Worm (Caenorhabditis elegans) whole organism, late embryonic: ENCODE measurements around the gene sre-13.

Source experiments
- C08G9.2 ChIP-seq: sonication (generic microtip); optimal IDR thresholded peaks from 2 replicates; lab custom pipeline; 2016; ENCODE audit warnings: mild to moderate bottlenecking, missing genetic modification characterization, moderate library complexity, missing compliant biosample characterization
- C38D4.7 ChIP-seq: fragments of 200-800 bp; sonication (Bioruptor generic); optimal IDR thresholded peaks from 2 replicates; lab custom pipeline; 2018; ENCODE audit warnings: mild to moderate bottlenecking, missing genetic modification characterization, moderate library complexity, missing compliant biosample characterization
- K02D7.2 ChIP-seq: sonication (generic microtip); optimal IDR thresholded peaks from 2 replicates; lab custom pipeline; 2017; ENCODE audit warnings: mild to moderate bottlenecking, missing genetic modification characterization, missing compliant biosample characterization
- T23F11.4 ChIP-seq: fragments of 200-800 bp; sonication (Bioruptor generic); optimal IDR thresholded peaks from 2 replicates; lab custom pipeline; 2018; ENCODE audit warnings: mild to moderate bottlenecking, missing genetic modification characterization, missing compliant biosample characterization
- ahr-1 ChIP-seq: sonication (generic microtip); optimal IDR thresholded peaks from 2 replicates; lab custom pipeline; 2016; ENCODE audit warnings: missing genetic modification characterization, missing compliant biosample characterization
- ceh-19 ChIP-seq: fragments of 200-800 bp; sonication (Bioruptor generic); optimal IDR thresholded peaks from 2 replicates; lab custom pipeline; 2018; ENCODE audit warnings: mild to moderate bottlenecking, missing genetic modification characterization, missing compliant biosample characterization
- ceh-30 ChIP-seq: fragments of 150-350 bp; optimal IDR thresholded peaks from 2 replicates; lab custom pipeline; 2014; ENCODE audit warnings: missing biosample characterization, missing genetic modification characterization
- ceh-31 ChIP-seq: sonication (generic microtip); optimal IDR thresholded peaks from 2 replicates; lab custom pipeline; 2016; ENCODE audit warnings: missing genetic modification characterization, missing compliant biosample characterization
- ceh-48 ChIP-seq: sonication (generic microtip); optimal IDR thresholded peaks from 2 replicates; lab custom pipeline; 2016; ENCODE audit warnings: missing genetic modification characterization, inconsistent platforms, missing compliant biosample characterization
- ceh-6 ChIP-seq: fragments of 200-800 bp; sonication (Bioruptor generic); optimal IDR thresholded peaks from 2 replicates; lab custom pipeline; 2018; ENCODE audit warnings: mild to moderate bottlenecking, missing genetic modification characterization, missing compliant biosample characterization
- che-1 ChIP-seq: sonication (generic microtip); optimal IDR thresholded peaks from 2 replicates; lab custom pipeline; 2016; ENCODE audit warnings: mild to moderate bottlenecking, missing genetic modification characterization, missing compliant biosample characterization
- dmd-4 ChIP-seq: sonication (generic microtip); optimal IDR thresholded peaks from 2 replicates; lab custom pipeline; 2016; ENCODE audit warnings: borderline replicate concordance, missing genetic modification characterization, missing compliant biosample characterization
- dve-1 ChIP-seq: sonication (generic microtip); optimal IDR thresholded peaks from 2 replicates; lab custom pipeline; 2017; ENCODE audit warnings: antibody characterized with exemption, mild to moderate bottlenecking, missing genetic modification characterization, missing compliant biosample characterization
- elt-2 ChIP-seq: sonication (generic microtip); optimal IDR thresholded peaks from 2 replicates; lab custom pipeline; 2016; ENCODE audit warnings: missing genetic modification reagents, missing genetic modification characterization, missing compliant biosample characterization
- elt-4 ChIP-seq: sonication (generic microtip); optimal IDR thresholded peaks from 2 replicates; lab custom pipeline; 2016; ENCODE audit warnings: missing genetic modification characterization, missing compliant biosample characterization
- ets-4 ChIP-seq: sonication (generic microtip); optimal IDR thresholded peaks from 2 replicates; lab custom pipeline; 2016; ENCODE audit warnings: missing genetic modification characterization, missing compliant biosample characterization
- fax-1 ChIP-seq: sonication (generic microtip); optimal IDR thresholded peaks from 2 replicates; lab custom pipeline; 2016; ENCODE audit warnings: missing genotype, missing genetic modification characterization, missing compliant biosample characterization
- fkh-10 ChIP-seq: fragments of 150-350 bp; optimal IDR thresholded peaks from 2 replicates; lab custom pipeline; 2014; ENCODE audit warnings: missing biosample characterization, missing genetic modification reagents, missing genetic modification characterization
- fkh-6 ChIP-seq: sonication (generic microtip); optimal IDR thresholded peaks from 2 replicates; lab custom pipeline; 2016; ENCODE audit warnings: missing genetic modification characterization, missing compliant biosample characterization
- gmeb-2 ChIP-seq: sonication (generic microtip); optimal IDR thresholded peaks from 2 replicates; lab custom pipeline; 2016; ENCODE audit warnings: missing genetic modification characterization, inconsistent platforms, missing compliant biosample characterization
- hlh-13 ChIP-seq: fragments of 200-800 bp; sonication (Bioruptor generic); optimal IDR thresholded peaks from 2 replicates; lab custom pipeline; 2018; ENCODE audit warnings: mild to moderate bottlenecking, missing genetic modification characterization, missing compliant biosample characterization
- hlh-15 ChIP-seq: sonication (generic microtip); optimal IDR thresholded peaks from 2 replicates; lab custom pipeline; 2016; ENCODE audit warnings: missing genetic modification characterization, missing compliant biosample characterization
- hlh-30 ChIP-seq: sonication (generic microtip); optimal IDR thresholded peaks from 2 replicates; lab custom pipeline; 2017; ENCODE audit warnings: antibody characterized with exemption, missing genetic modification characterization, missing compliant biosample characterization; ENCODE audit not compliant: insufficient read depth
- hlh-8 ChIP-seq: sonication (generic microtip); optimal IDR thresholded peaks from 2 replicates; lab custom pipeline; 2016; ENCODE audit warnings: missing genotype, missing genetic modification characterization, missing compliant biosample characterization
- lin-11 ChIP-seq: fragments of 200-800 bp; sonication (Bioruptor generic); optimal IDR thresholded peaks from 2 replicates; lab custom pipeline; 2018; ENCODE audit warnings: mild to moderate bottlenecking, missing genetic modification characterization, missing compliant biosample characterization
- madf-2 ChIP-seq: sonication (generic microtip); optimal IDR thresholded peaks from 2 replicates; lab custom pipeline; 2017; ENCODE audit warnings: missing genetic modification characterization, missing compliant biosample characterization
- nhr-11 ChIP-seq: fragments of 150-350 bp; optimal IDR thresholded peaks from 2 replicates; lab custom pipeline; 2014; ENCODE audit warnings: missing biosample characterization, missing genetic modification characterization
- nhr-232 ChIP-seq: sonication (generic microtip); optimal IDR thresholded peaks from 2 replicates; lab custom pipeline; 2016; ENCODE audit warnings: missing genetic modification characterization, missing compliant biosample characterization
- npax-4 ChIP-seq: sonication (generic microtip); optimal IDR thresholded peaks from 2 replicates; lab custom pipeline; 2016; ENCODE audit warnings: missing genetic modification characterization, missing compliant biosample characterization
- pax-1 ChIP-seq: fragments of 150-350 bp; optimal IDR thresholded peaks from 2 replicates; lab custom pipeline; 2014; ENCODE audit warnings: missing biosample characterization, missing genetic modification characterization
- pqm-1 ChIP-seq: sonication (generic microtip); optimal IDR thresholded peaks from 2 replicates; lab custom pipeline; 2016; ENCODE audit warnings: missing genetic modification characterization, missing compliant biosample characterization
- ref-2 ChIP-seq: sonication (generic microtip); optimal IDR thresholded peaks from 2 replicates; lab custom pipeline; 2016; ENCODE audit warnings: missing genetic modification characterization, missing compliant biosample characterization
- rnt-1 ChIP-seq: sonication (generic microtip); optimal IDR thresholded peaks from 2 replicates; lab custom pipeline; 2016; ENCODE audit warnings: missing genetic modification characterization, missing compliant biosample characterization
- sox-2 ChIP-seq: fragments of 200-800 bp; sonication (Bioruptor generic); IDR thresholded peaks from 2 replicates; pipeline ENCODE4 v1.3.6; 2022; ENCODE audit warnings: missing genetic modification reagents, missing genetic modification characterization, missing compliant biosample characterization
- syd-9 ChIP-seq: sonication (generic microtip); optimal IDR thresholded peaks from 2 replicates; lab custom pipeline; 2016; ENCODE audit warnings: mild to moderate bottlenecking, missing genetic modification characterization, moderate library complexity, missing compliant biosample characterization
- tbx-2 ChIP-seq: sonication (generic microtip); optimal IDR thresholded peaks from 2 replicates; lab custom pipeline; 2016; ENCODE audit warnings: missing genetic modification characterization, missing compliant biosample characterization
- ttx-3 ChIP-seq: sonication (generic microtip); optimal IDR thresholded peaks from 2 replicates; lab custom pipeline; 2016; ENCODE audit warnings: missing genetic modification reagents, missing genetic modification characterization, missing compliant biosample characterization
- unc-3 ChIP-seq, 2 experiments: fragments of 200-800 bp in 1 of 2; sonication (Bioruptor generic) in 1 of 2; sonication (generic microtip) in 1 of 2; conservative IDR thresholded peaks in 1 of 2; optimal IDR thresholded peaks in 1 of 2; 2 replicates each; pipeline versions ENCODE4 v1.3.6 to Lab custom; 2016 to 2022; ENCODE audit warnings: missing compliant biosample characterization in 2 of 2, missing genetic modification characterization in 2 of 2, missing genetic modification reagents in 1 of 2
- unc-42 ChIP-seq: sonication (generic microtip); optimal IDR thresholded peaks from 2 replicates; lab custom pipeline; 2016; ENCODE audit warnings: missing genotype, missing genetic modification characterization, missing compliant biosample characterization
- unc-55 ChIP-seq: sonication (generic microtip); optimal IDR thresholded peaks from 2 replicates; lab custom pipeline; 2017; ENCODE audit warnings: missing biosample characterization, missing genetic modification reagents, missing genetic modification characterization
- unc-86 ChIP-seq: sonication (generic microtip); optimal IDR thresholded peaks from 2 replicates; lab custom pipeline; 2016; ENCODE audit warnings: missing genetic modification characterization, missing compliant biosample characterization
- zip-5 ChIP-seq: sonication (generic microtip); optimal IDR thresholded peaks from 2 replicates; lab custom pipeline; 2016; ENCODE audit warnings: missing genetic modification characterization, missing compliant biosample characterization
- ztf-16 ChIP-seq: sonication (generic microtip); optimal IDR thresholded peaks from 2 replicates; lab custom pipeline; 2017; ENCODE audit warnings: missing genetic modification characterization, missing compliant biosample characterization

sre-13 gene

ce11 chrII:14605479-14605878 lies 31.2 kb downstream of the sre-13 start, which contains the start of gene F19H8.2:
Gene F19H8.2, minus strand, starts transcription at chrII:14605869.
- TF ChIP-seq rnt-1 (tag; lab: Kevin White, UChicago) (no peak), K02D7.2 (tag; lab: Kevin White, UChicago) (no peak), C08G9.2 (no peak), che-1 (tag; lab: Kevin White, UChicago) (no peak), nhr-232 (tag; lab: Kevin White, UChicago) (no peak), fax-1 (tag; lab: Kevin White, UChicago) (no peak), madf-2 (tag; lab: Kevin White, UChicago) (no peak), tbx-2 (tag; lab: Kevin White, UChicago) (no peak), dve-1 (no peak), hlh-30 (tag; lab: Kevin White, UChicago) (no peak), ceh-6 (GFP tag; lab: Kevin White, UChicago) (no peak), hlh-13 (GFP tag; lab: Kevin White, UChicago) (no peak), dmd-4 (tag; lab: Kevin White, UChicago) (no peak), ets-4 (tag; lab: Kevin White, UChicago) (no peak), ttx-3 (tag; lab: Kevin White, UChicago) (no peak), hlh-8 (tag; lab: Kevin White, UChicago) (no peak)

- TF ChIP-seq unc-55 (no peak), ztf-16 (no peak), ceh-31 (no peak), unc-86 (tag; lab: Kevin White, UChicago) (no peak), fax-1 (tag; lab: Kevin White, UChicago) (no peak), ttx-3 (tag; lab: Kevin White, UChicago) (no peak), ref-2 (tag; lab: Kevin White, UChicago) (no peak), pax-1 (no peak), lin-11 (tag; lab: Kevin White, UChicago) (no peak), hlh-15 (tag; lab: Kevin White, UChicago) (no peak), ceh-6 (GFP tag; lab: Kevin White, UChicago) (no peak), zip-5 (no peak), elt-2 (tag; lab: Kevin White, UChicago) (no peak), hlh-13 (GFP tag; lab: Kevin White, UChicago) (no peak), syd-9 (tag; lab: Kevin White, UChicago) (no peak), madf-2 (tag; lab: Kevin White, UChicago) (no peak), T23F11.4 (GFP tag; lab: Kevin White, UChicago) (no peak)
Observed at ce11 chrII:14605026-14605425, 31.6 kb downstream of the sre-13 start.

ce11 chrII:14604261-14604660 lies 32.4 kb downstream of the sre-13 start:
- TF ChIP-seq dve-1 (no peak), fkh-6 (tag; lab: Kevin White, UChicago) (no peak), C08G9.2 (no peak), madf-2 (tag; lab: Kevin White, UChicago) (no peak), pqm-1 (tag; lab: Kevin White, UChicago) (no peak), ttx-3 (tag; lab: Kevin White, UChicago) (no peak), unc-86 (tag; lab: Kevin White, UChicago) (no peak), ztf-16 (no peak)

DNA sequence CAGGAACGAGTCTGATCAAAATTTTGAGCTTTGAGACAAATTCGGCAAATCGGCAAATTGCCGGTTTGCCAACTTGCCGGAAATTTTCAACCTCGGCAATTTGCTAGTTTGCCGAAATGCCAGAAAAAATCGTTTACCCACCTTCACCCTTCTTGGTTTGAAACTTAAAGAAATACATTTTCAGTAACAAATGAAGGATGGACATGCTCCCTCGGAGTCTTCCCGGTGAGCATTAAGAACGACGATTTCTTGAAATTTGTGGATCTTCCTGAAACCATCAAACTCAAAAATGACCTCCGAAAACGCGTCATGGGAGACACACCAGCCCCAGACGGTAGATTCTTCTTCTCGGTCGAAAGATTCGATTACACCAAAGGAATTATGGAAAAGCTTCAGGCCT lies 33.9 kb downstream of the sre-13 start:
- TF ChIP-seq ceh-48 (no peak), ceh-19 (GFP tag; lab: Kevin White, UChicago) (no peak), lin-11 (tag; lab: Kevin White, UChicago) (no peak), ztf-16 (no peak), C38D4.7 (GFP tag; lab: Kevin White, UChicago) (no peak), nhr-11 (tag; lab: Kevin White, UChicago) (no peak), ahr-1 (tag; lab: Kevin White, UChicago) (no peak), gmeb-2 (tag; lab: Kevin White, UChicago) (no peak), elt-4 (tag; lab: Kevin White, UChicago) (no peak), sox-2 (no peak), unc-42 (no peak), npax-4 (no peak), fkh-10 (GFP tag; lab: Kevin White, UChicago) (no peak), ceh-30 (tag; lab: Kevin White, UChicago) (no peak), unc-3 (GFP tag; conservative IDR thresholded peaks at IDR 0.05; lab: Robert Waterston, UW) (no peak), unc-3 (tag; optimal IDR thresholded peaks at IDR 0.05; lab: Kevin White, UChicago) (no peak), pax-1 (no peak), nhr-232 (tag; lab: Kevin White, UChicago) (no peak)
